Fruit fly (Drosophila melanogaster): Measurements from ENCODE around the gene CG3309.

- TF ChIP-seq usp (GFP tag; optimal IDR thresholded peaks at IDR 0.05) (no peak), jim (GFP tag; optimal IDR thresholded peaks at IDR 0.05) (no peak), h (GFP tag; optimal IDR thresholded peaks at IDR 0.05) (peak; percentile 30), Myc (optimal IDR thresholded peaks at IDR 0.05) (peak; percentile 97), OdsH (GFP tag; optimal IDR thresholded peaks at IDR 0.05) (peak; percentile 15), woc (GFP tag; optimal IDR thresholded peaks at IDR 0.05) (peak; percentile 80)
Measured at dm6 chrX:5329266-5329898, at the start of gene CG3309, which contains the start of gene XRCC1.
